Fruit fly (Drosophila melanogaster): Measurements from ENCODE around the gene CG11262.

dm6 chr3L:13026872-13027271 lies 31.9 kb downstream of the CG11262 start:
- TF ChIP-seq Sox102F (GFP tag; optimal IDR thresholded peaks at IDR 0.05) (no peak), CG8319 (GFP tag; optimal IDR thresholded peaks at IDR 0.05) (no peak), CG10631 (GFP tag; optimal IDR thresholded peaks at IDR 0.05) (no peak), fd85E (GFP tag; optimal IDR thresholded peaks at IDR 0.05) (no peak), CG6808 (GFP tag; optimal IDR thresholded peaks at IDR 0.05) (no peak), Gug (GFP tag; IDR thresholded peaks at IDR 0.05) (no peak), spab (GFP tag; optimal IDR thresholded peaks at IDR 0.05) (no peak), CG6792 (GFP tag; optimal IDR thresholded peaks at IDR 0.05) (no peak), esn (GFP tag; optimal IDR thresholded peaks at IDR 0.05) (no peak), OdsH (GFP tag; optimal IDR thresholded peaks at IDR 0.05) (no peak)
